Fruit fly (Drosophila melanogaster): Measurements from ENCODE around the gene CG43693.
A peak's percentile ranks its signal among the peaks of the same experiment; 100 is the strongest.

CG43693 gene

dm6 chr3L:11033327-11033975 lies 17.7 kb downstream of the CG43693 start:
- TF ChIP-seq vri (GFP tag; optimal IDR thresholded peaks at IDR 0.05) (peak; percentile 61), Eip78C (GFP tag) (peak; percentile 96), CG15336 (GFP tag; IDR thresholded peaks at IDR 0.05) (peak; percentile 86), CG1621 (tag; optimal IDR thresholded peaks at IDR 0.05) (peak; percentile 74), net (GFP tag; optimal IDR thresholded peaks at IDR 0.05) (peak; percentile 64), CG34406 (GFP tag; optimal IDR thresholded peaks at IDR 0.05) (peak; percentile 60), svp (GFP tag) (peak; percentile 89), Lpt (GFP tag; optimal IDR thresholded peaks at IDR 0.05) (peak; percentile 71), eg (GFP tag; IDR thresholded peaks at IDR 0.05) (peak; percentile 85), CG3919 (GFP tag; optimal IDR thresholded peaks at IDR 0.05) (peak; percentile 71), dac (GFP tag; optimal IDR thresholded peaks at IDR 0.05) (peak; percentile 61), Ets21C (GFP tag; optimal IDR thresholded peaks at IDR 0.05) (peak; percentile 36), CG11294 (GFP tag; IDR thresholded peaks at IDR 0.05) (0 out of 2 replicates have a peak, but pooled peaks have one; percentile 14), CG6808 (GFP tag; optimal IDR thresholded peaks at IDR 0.05) (peak; percentile 80), achi (GFP tag; optimal IDR thresholded peaks at IDR 0.05) (peak; percentile 76), CG4318 (GFP tag; optimal IDR thresholded peaks at IDR 0.05) (peak; percentile 40), Sox14 (GFP tag; optimal IDR thresholded peaks at IDR 0.05) (peak; percentile 69), Eip75B (GFP tag; optimal IDR thresholded peaks at IDR 0.05) (peak; percentile 79), CG6276 (GFP tag; optimal IDR thresholded peaks at IDR 0.05) (peak; percentile 76), Sox102F (GFP tag; optimal IDR thresholded peaks at IDR 0.05) (peak; percentile 56), cyc (GFP tag; optimal IDR thresholded peaks at IDR 0.05) (peak; percentile 54), CG6792 (GFP tag; optimal IDR thresholded peaks at IDR 0.05) (peak; percentile 59), fd59A (GFP tag; optimal IDR thresholded peaks at IDR 0.05) (peak; percentile 64), Gug (GFP tag; IDR thresholded peaks at IDR 0.05) (peak; percentile 78), topi (GFP tag; optimal IDR thresholded peaks at IDR 0.05) (peak; percentile 76), CG9139 (GFP tag; optimal IDR thresholded peaks at IDR 0.05) (peak; percentile 59), Ets96B (tag; optimal IDR thresholded peaks at IDR 0.05) (peak; percentile 85), Hr39 (GFP tag; optimal IDR thresholded peaks at IDR 0.05) (peak; percentile 65), acj6 (GFP tag; optimal IDR thresholded peaks at IDR 0.05) (peak; percentile 74), Met (GFP tag; optimal IDR thresholded peaks at IDR 0.05) (peak; percentile 82), CG6854 (GFP tag; optimal IDR thresholded peaks at IDR 0.05) (peak; percentile 26), pdm3 (GFP tag; optimal IDR thresholded peaks at IDR 0.05) (peak; percentile 67), Smox (GFP tag; optimal IDR thresholded peaks at IDR 0.05) (peak; percentile 68), CG31627 (GFP tag; optimal IDR thresholded peaks at IDR 0.05) (peak; percentile 60), CG10669 (GFP tag; optimal IDR thresholded peaks at IDR 0.05) (peak; percentile 74), CG10631 (GFP tag; optimal IDR thresholded peaks at IDR 0.05) (peak; percentile 80), CG3032 (tag; optimal IDR thresholded peaks at IDR 0.05) (peak; percentile 79), Sox15 (GFP tag; optimal IDR thresholded peaks at IDR 0.05) (peak; percentile 41), CG8119 (GFP tag; IDR thresholded peaks at IDR 0.05) (peak; percentile 88), OdsH (GFP tag; optimal IDR thresholded peaks at IDR 0.05) (peak; percentile 80), CG11902 (GFP tag; optimal IDR thresholded peaks at IDR 0.05) (peak; percentile 34), fd85E (GFP tag; optimal IDR thresholded peaks at IDR 0.05) (no peak), salr (GFP tag; optimal IDR thresholded peaks at IDR 0.05) (peak; percentile 33 to 46), CG16779 (tag; optimal IDR thresholded peaks at IDR 0.05) (peak; percentile 50), Blimp-1 (GFP tag; optimal IDR thresholded peaks at IDR 0.05) (peak; percentile 70), CG11762 (GFP tag; optimal IDR thresholded peaks at IDR 0.05; ENCODE audit: insufficient read depth) (peak; percentile 66), CG8632 (GFP tag; optimal IDR thresholded peaks at IDR 0.05) (peak; percentile 59), spab (GFP tag; optimal IDR thresholded peaks at IDR 0.05) (peak; percentile 81), esn (GFP tag; optimal IDR thresholded peaks at IDR 0.05) (peak; percentile 81), CG7368 (GFP tag; optimal IDR thresholded peaks at IDR 0.05) (peak; percentile 32), CG32006 (GFP tag; optimal IDR thresholded peaks at IDR 0.05) (peak; percentile 79)
